Worm (Caenorhabditis elegans) whole organism, L3 larva: ENCODE measurements around the gene fbxb-26.
A peak's percentile ranks its signal among the peaks of the same experiment; 100 is the strongest.
"Not testable (repeated sequence)": the region's sequence is repeated elsewhere in the genome, so short reads cannot be mapped to it uniquely, and the experiment has no call there.

Experiments used
- R02D3.7 ChIP-seq: fragments of 150-350 bp; optimal IDR thresholded peaks from 2 replicates; lab custom pipeline; 2014; ENCODE audit warnings: missing biosample characterization, missing genetic modification characterization
- ZK546.5 ChIP-seq: sonication (generic microtip); optimal IDR thresholded peaks from 2 replicates; lab custom pipeline; 2017; ENCODE audit warnings: missing biosample characterization, missing genetic modification characterization
- ama-1 ChIP-seq: fragments of 150-350 bp; optimal IDR thresholded peaks from 2 replicates; lab custom pipeline; 2018
- ceh-9 ChIP-seq: sonication (generic microtip); optimal IDR thresholded peaks from 2 replicates; lab custom pipeline; 2018; ENCODE audit warnings: missing biosample characterization, missing genetic modification characterization
- daf-12 ChIP-seq: fragments of 150-350 bp; optimal IDR thresholded peaks from 2 replicates; lab custom pipeline; 2014; ENCODE audit warnings: missing biosample characterization, missing genetic modification reagents, missing genetic modification characterization
- egl-5 ChIP-seq: fragments of 150-350 bp; optimal IDR thresholded peaks from 2 replicates; lab custom pipeline; 2017; ENCODE audit warnings: missing biosample characterization, missing genetic modification reagents, missing genetic modification characterization, inconsistent platforms
- elt-1 ChIP-seq: fragments of 150-350 bp; optimal IDR thresholded peaks from 2 replicates; lab custom pipeline; 2014; ENCODE audit warnings: missing biosample characterization, missing genetic modification characterization
- elt-2 ChIP-seq: sonication (generic microtip); optimal IDR thresholded peaks from 2 replicates; lab custom pipeline; 2016; ENCODE audit warnings: missing genetic modification reagents, mild to moderate bottlenecking, missing genetic modification characterization, missing compliant biosample characterization
- elt-3 ChIP-seq, 3 experiments: fragments of 150-350 bp in 1 of 3; sonication (generic microtip) in 2 of 3; optimal IDR thresholded peaks; 2 replicates in 2 of 3; 4 replicates in 1 of 3; lab custom pipeline; 2014 to 2017; ENCODE audit warnings: missing biosample characterization in 3 of 3, missing genetic modification characterization in 3 of 3
- eor-1 ChIP-seq, 2 experiments: fragments of 150-350 bp; optimal IDR thresholded peaks; 2 replicates each; lab custom pipeline; 2014 to 2018; ENCODE audit warnings: missing biosample characterization in 2 of 2, missing genetic modification characterization in 2 of 2
- fkh-10 ChIP-seq: sonication (generic microtip); optimal IDR thresholded peaks from 2 replicates; lab custom pipeline; 2017; ENCODE audit warnings: missing biosample characterization, missing genetic modification reagents, missing genetic modification characterization
- lin-15B ChIP-seq: fragments of 150-350 bp; optimal IDR thresholded peaks from 2 replicates; lab custom pipeline; 2014; ENCODE audit warnings: missing biosample characterization, missing genetic modification characterization
- lin-39 ChIP-seq: fragments of 150-350 bp; optimal IDR thresholded peaks from 2 replicates; lab custom pipeline; 2018; ENCODE audit warnings: missing biosample characterization, missing genetic modification reagents, missing genetic modification characterization
- mml-1 ChIP-seq: fragments of 150-350 bp; sonication (generic microtip); optimal IDR thresholded peaks from 3 replicates; lab custom pipeline; 2014; ENCODE audit warnings: missing biosample characterization, missing genetic modification characterization
- nfya-1 ChIP-seq: sonication (generic microtip); optimal IDR thresholded peaks from 2 replicates; lab custom pipeline; 2017; ENCODE audit warnings: missing genetic modification characterization, mild to moderate bottlenecking, missing compliant biosample characterization, antibody characterized with exemption, moderate library complexity; ENCODE audit not compliant: insufficient read depth
- nhr-11 ChIP-seq: fragments of 150-350 bp; optimal IDR thresholded peaks from 2 replicates; lab custom pipeline; 2014; ENCODE audit warnings: missing biosample characterization, missing genetic modification characterization
- nhr-23 ChIP-seq: fragments of 150-350 bp; optimal IDR thresholded peaks from 2 replicates; lab custom pipeline; 2014; ENCODE audit warnings: missing biosample characterization, missing genetic modification reagents, missing genetic modification characterization
- nhr-237 ChIP-seq: fragments of 150-350 bp; optimal IDR thresholded peaks from 2 replicates; lab custom pipeline; 2014; ENCODE audit warnings: missing biosample characterization, missing genetic modification characterization
- nhr-25 ChIP-seq: sonication (generic microtip); optimal IDR thresholded peaks from 2 replicates; lab custom pipeline; 2017; ENCODE audit warnings: missing biosample characterization, missing genetic modification characterization
- nhr-28 ChIP-seq: fragments of 150-350 bp; optimal IDR thresholded peaks from 2 replicates; lab custom pipeline; 2014; ENCODE audit warnings: missing biosample characterization, missing genetic modification characterization
- nhr-43 ChIP-seq: sonication (generic microtip); optimal IDR thresholded peaks from 2 replicates; lab custom pipeline; 2016; ENCODE audit warnings: mild to moderate bottlenecking, missing genetic modification characterization, missing compliant biosample characterization; ENCODE audit not compliant: poor library complexity, severe bottlenecking
- nhr-67 ChIP-seq: fragments of 150-350 bp; optimal IDR thresholded peaks from 2 replicates; lab custom pipeline; 2014; ENCODE audit warnings: missing biosample characterization, missing genetic modification characterization
- nhr-77 ChIP-seq: fragments of 150-350 bp; optimal IDR thresholded peaks from 2 replicates; lab custom pipeline; 2014; ENCODE audit warnings: missing biosample characterization, missing genetic modification characterization
- pha-4 ChIP-seq: fragments of 150-350 bp; optimal IDR thresholded peaks from 2 replicates; lab custom pipeline; 2014; ENCODE audit warnings: missing biosample characterization, missing genetic modification reagents, missing genetic modification characterization
- pqm-1 ChIP-seq: fragments of 150-350 bp; optimal IDR thresholded peaks from 2 replicates; lab custom pipeline; 2017; ENCODE audit warnings: missing biosample characterization, missing genetic modification characterization, inconsistent platforms
- skn-1 ChIP-seq: fragments of 150-350 bp; optimal IDR thresholded peaks from 2 replicates; lab custom pipeline; 2014; ENCODE audit warnings: missing biosample characterization, missing genetic modification characterization
- tbx-2 ChIP-seq: sonication (generic microtip); optimal IDR thresholded peaks from 2 replicates; lab custom pipeline; 2016; ENCODE audit warnings: mild to moderate bottlenecking, missing genetic modification characterization, missing compliant biosample characterization
- unc-39 ChIP-seq: sonication (generic microtip); optimal IDR thresholded peaks from 4 replicates; lab custom pipeline; 2017; ENCODE audit warnings: missing biosample characterization, missing genetic modification characterization
- unc-62 ChIP-seq: fragments of 150-350 bp; sonication (generic microtip); optimal IDR thresholded peaks from 4 replicates; lab custom pipeline; 2014; ENCODE audit warnings: missing biosample characterization, missing genetic modification reagents, missing genetic modification characterization
- zag-1 ChIP-seq: fragments of 150-350 bp; optimal IDR thresholded peaks from 2 replicates; lab custom pipeline; 2014; ENCODE audit warnings: missing biosample characterization, missing genetic modification characterization
- ztf-11 ChIP-seq: fragments of 150-350 bp; optimal IDR thresholded peaks from 2 replicates; lab custom pipeline; 2014; ENCODE audit warnings: missing biosample characterization, missing genetic modification characterization
- ztf-4 ChIP-seq: fragments of 150-350 bp; optimal IDR thresholded peaks from 2 replicates; lab custom pipeline; 2014; ENCODE audit warnings: missing biosample characterization, missing genetic modification characterization

The fbxb-26 gene

DNA sequence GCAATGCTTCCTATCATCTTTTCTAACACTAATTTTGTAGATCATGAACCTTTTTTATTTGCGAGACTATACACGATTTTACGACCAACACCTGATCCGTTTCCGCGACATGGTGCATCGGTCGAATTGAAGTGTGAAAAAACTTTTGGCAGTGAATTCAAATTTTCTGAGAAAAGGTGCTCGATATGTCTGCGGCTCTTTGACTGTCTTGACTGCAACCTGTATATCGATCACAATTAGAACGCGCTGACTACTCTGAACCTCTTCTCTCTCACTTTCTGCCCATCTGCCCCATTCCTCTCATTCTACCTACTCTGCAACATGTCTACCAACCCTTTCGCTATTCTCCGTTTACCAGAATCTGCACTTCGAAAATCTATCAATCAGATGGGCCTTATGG lies at the start of gene fbxb-26:
fbxb-26 (plus strand) TSS at position 301 of the 400 bp plus-strand sequence.
- no peak for TF ChIP-seq nhr-25 (tag; lab: Kevin White, UChicago)
- no peak for TF ChIP-seq ZK546.5 (tag; lab: Kevin White, UChicago)
- no peak for TF ChIP-seq zag-1
- no peak for TF ChIP-seq nhr-43 (tag; lab: Kevin White, UChicago)
- TF ChIP-seq mml-1 = no peak
- TF ChIP-seq nfya-1 (tag; lab: Kevin White, UChicago) = no peak
- TF ChIP-seq elt-3 (tag; optimal IDR thresholded peaks at IDR 0.05; lab: Kevin White, UChicago) = no peak
- TF ChIP-seq pqm-1 = no peak
- no peak for TF ChIP-seq nhr-23 (tag; lab: Kevin White, UChicago)
- TF ChIP-seq unc-62 (GFP tag; lab: Kevin White, UChicago) = no peak
- TF ChIP-seq tbx-2 (tag; lab: Kevin White, UChicago) = no peak
- no peak for TF ChIP-seq elt-1
- TF ChIP-seq lin-39 (tag; lab: Kevin White, UChicago) = no peak
- no peak for TF ChIP-seq nhr-11 (tag; lab: Kevin White, UChicago)
- TF ChIP-seq nhr-28 (tag; lab: Kevin White, UChicago) = no peak
- TF ChIP-seq unc-39 (tag; lab: Kevin White, UChicago) = no peak
- TF ChIP-seq pha-4 = no peak
- no peak for TF ChIP-seq skn-1 (tag; lab: Kevin White, UChicago)
- TF ChIP-seq ama-1 = no peak
- TF ChIP-seq ceh-9 = no peak

DNA sequence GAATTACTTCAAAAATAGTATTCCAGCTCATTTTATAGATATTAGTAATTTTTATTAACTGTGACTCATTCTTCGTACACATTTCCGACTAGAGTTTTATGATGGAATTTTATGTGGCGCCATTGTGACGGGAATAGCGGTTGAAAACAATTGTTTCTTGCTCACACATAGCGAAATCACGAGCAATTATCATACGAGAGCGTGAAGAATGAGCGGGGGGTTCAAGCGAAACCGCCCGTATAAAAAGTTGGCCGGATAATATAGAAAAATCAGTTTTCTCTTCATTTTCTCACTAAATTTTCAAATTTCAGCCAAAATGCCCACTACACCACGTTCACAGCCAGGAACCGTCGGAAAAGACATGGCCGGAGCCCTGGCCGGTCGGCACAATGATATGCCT lies 48.8 kb upstream of the fbxb-26 start, which contains the start of gene C08E3.1:
C08E3.1 (plus strand) TSS at position 301 of the 400 bp plus-strand sequence.
- not testable (repeated sequence) for TF ChIP-seq nhr-237 (tag; lab: Kevin White, UChicago); eor-1 (tag; optimal IDR thresholded peaks at IDR 0.05; lab: Kevin White, UChicago); unc-39 (tag; lab: Kevin White, UChicago)

DNA sequence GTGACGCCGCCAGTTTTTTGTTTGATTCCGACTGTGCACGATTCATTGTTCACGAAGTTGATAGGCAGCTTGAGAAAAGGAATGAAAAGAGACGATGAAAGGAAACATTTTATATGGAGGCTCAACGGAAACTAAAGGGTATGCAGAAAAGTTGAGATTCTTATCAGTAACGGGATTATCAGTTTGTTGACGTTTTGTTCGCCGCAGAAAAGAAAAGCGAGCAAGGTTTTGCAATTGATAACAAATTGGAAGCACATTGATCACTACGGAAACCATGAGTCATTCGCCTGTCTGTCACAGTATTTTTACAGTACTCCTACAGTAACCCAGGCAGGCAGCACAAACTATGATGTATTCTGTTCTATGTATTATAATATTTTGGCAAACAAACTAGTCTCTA lies 46.3 kb upstream of the fbxb-26 start:
- TF ChIP-seq nhr-237 (tag; lab: Kevin White, UChicago) (no peak), pqm-1 (peak; percentile 47), elt-2 (tag; lab: Kevin White, UChicago) (peak; percentile 70), lin-15B (no peak), lin-39 (tag; lab: Kevin White, UChicago) (no peak), unc-62 (GFP tag; lab: Kevin White, UChicago) (no peak)

DNA sequence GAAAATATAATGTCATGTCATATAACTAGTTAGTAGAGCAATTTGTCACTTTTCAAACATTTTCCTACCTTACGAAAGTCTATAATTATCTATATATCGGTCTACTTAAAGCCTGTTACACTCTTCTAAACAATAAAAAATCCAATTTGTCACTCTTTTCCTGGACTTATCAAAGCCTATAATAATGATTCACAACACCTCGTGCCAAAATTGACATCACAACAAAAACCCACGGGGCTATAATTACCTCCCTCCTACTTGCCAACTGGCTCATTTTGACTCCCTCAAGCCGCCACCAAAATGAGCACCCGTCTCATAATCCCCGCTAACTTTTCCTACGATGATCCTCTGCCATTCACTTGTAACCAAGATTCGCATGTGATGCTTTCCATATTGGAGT lies 45.9 kb upstream of the fbxb-26 start, which contains the start of gene srg-20:
srg-20 (plus strand) TSS at position 301 of the 400 bp plus-strand sequence.
- not testable (repeated sequence) for TF ChIP-seq egl-5, nhr-237, nhr-67 (tag; lab: Kevin White, UChicago)

DNA sequence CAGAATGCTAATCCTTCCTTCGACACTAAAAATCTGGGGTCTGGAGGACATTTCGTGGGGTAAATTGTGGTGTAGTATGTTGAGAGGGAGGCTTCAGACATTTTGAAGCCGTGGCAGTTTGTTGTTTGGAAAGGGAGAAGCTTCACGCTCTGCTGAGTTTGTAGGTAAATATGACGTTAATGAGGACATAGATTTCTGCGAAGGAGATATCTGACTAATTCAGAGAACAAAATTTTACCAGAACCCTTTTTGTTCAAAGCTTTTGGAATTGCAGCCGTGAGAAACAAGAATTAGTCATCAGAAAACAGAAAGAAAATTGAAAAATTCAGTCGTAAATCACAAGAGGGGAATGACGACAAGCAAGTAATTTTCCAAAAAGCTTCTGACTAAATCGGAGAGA lies 41.8 kb upstream of the fbxb-26 start, which contains the start of gene srh-72:
srh-72 (minus strand) TSS at position 101 of the 400 bp plus-strand sequence.
- TF ChIP-seq pqm-1 (no peak), unc-39 (tag; lab: Kevin White, UChicago) (no peak), nhr-11 (tag; lab: Kevin White, UChicago) (no peak), ztf-4 (tag; lab: Kevin White, UChicago) (no peak), nhr-67 (tag; lab: Kevin White, UChicago) (no peak), daf-12 (tag; lab: Kevin White, UChicago) (no peak), elt-2 (tag; lab: Kevin White, UChicago) (no peak), nhr-77 (tag; lab: Kevin White, UChicago) (no peak), nhr-43 (tag; lab: Kevin White, UChicago) (no peak), tbx-2 (tag; lab: Kevin White, UChicago) (no peak), mml-1 (no peak), fkh-10 (no peak), ztf-11 (tag; lab: Kevin White, UChicago) (no peak), R02D3.7 (tag; lab: Kevin White, UChicago) (no peak), nhr-237 (tag; lab: Kevin White, UChicago) (no peak)
